Fruit fly (Drosophila melanogaster): ENCODE data around the gene CG3402.

Gene CG3402

dm6 chr3L:640324-640974, 12.2 kb downstream of the CG3402 start (continued):
- no peak for TF ChIP-seq aop (GFP tag; IDR thresholded peaks at IDR 0.05)
- TF ChIP-seq Hand (GFP tag; optimal IDR thresholded peaks at IDR 0.05), result peak; percentile 8
- no peak for TF ChIP-seq ato (GFP tag; IDR thresholded peaks at IDR 0.05; ENCODE audit: partially characterized antibody)
- TF ChIP-seq CG17385 (GFP tag; optimal IDR thresholded peaks at IDR 0.05), result peak; percentile 77
- TF ChIP-seq Fer2 (tag; optimal IDR thresholded peaks at IDR 0.05), result no peak
- peak; percentile 47 for TF ChIP-seq CG11696 (GFP tag; IDR thresholded peaks at IDR 0.05)
- TF ChIP-seq ap (GFP tag; IDR thresholded peaks at IDR 0.05), result peak; percentile 72
- TF ChIP-seq Drgx (GFP tag; IDR thresholded peaks at IDR 0.05), result peak; percentile 75
- peak; percentile 85 for TF ChIP-seq Camta (GFP tag; optimal IDR thresholded peaks at IDR 0.05)
- TF ChIP-seq Oli (tag; optimal IDR thresholded peaks at IDR 0.05), result peak; percentile 85
- peak in 1 of 2 experiments; percentile 37 for TF ChIP-seq Eip74EF (GFP tag; optimal IDR thresholded peaks at IDR 0.05)
- peak; percentile 51; the same call in 1 of the 2 replicates for TF ChIP-seq CG11247 (GFP tag; IDR thresholded peaks at IDR 0.05)
- peak; percentile 86 for TF ChIP-seq CG13424 (tag; optimal IDR thresholded peaks at IDR 0.05)
- peak; percentile 71 for TF ChIP-seq slbo (GFP tag; IDR thresholded peaks at IDR 0.05)
- TF ChIP-seq sqz (GFP tag; optimal IDR thresholded peaks at IDR 0.05), result peak; percentile 61
- TF ChIP-seq dati (GFP tag; IDR thresholded peaks at IDR 0.05), result no peak
- peak; percentile 56; the same call in 1 of the 2 replicates for TF ChIP-seq ssp (GFP tag; IDR thresholded peaks at IDR 0.05)
- peak; percentile 74 for TF ChIP-seq chm (GFP tag; IDR thresholded peaks at IDR 0.05)
- peak; percentile 74 for TF ChIP-seq CG32767 (GFP tag; IDR thresholded peaks at IDR 0.05)
- TF ChIP-seq eyg (GFP tag; optimal IDR thresholded peaks at IDR 0.05), result peak; percentile 68
- peak; percentile 63 for TF ChIP-seq Dek (tag; optimal IDR thresholded peaks at IDR 0.05)
- TF ChIP-seq CG10543 (GFP tag; optimal IDR thresholded peaks at IDR 0.05), result peak; percentile 54
- TF ChIP-seq Abd-B (GFP tag; optimal IDR thresholded peaks at IDR 0.05), result peak; percentile 66
- peak; percentile 79 for TF ChIP-seq Hmr (GFP tag; optimal IDR thresholded peaks at IDR 0.05)
- TF ChIP-seq D19A (tag; optimal IDR thresholded peaks at IDR 0.05), result peak; percentile 84
- peak; percentile 45 for TF ChIP-seq Bteb2 (GFP tag; optimal IDR thresholded peaks at IDR 0.05)
- peak; percentile 73; the same call in 1 of the 2 replicates for TF ChIP-seq CG32532 (GFP tag; IDR thresholded peaks at IDR 0.05)
- peak; percentile 85 for TF ChIP-seq ara (GFP tag; IDR thresholded peaks at IDR 0.05)
- peak; percentile 88 for TF ChIP-seq CG16863 (GFP tag; optimal IDR thresholded peaks at IDR 0.05)
- TF ChIP-seq CG4404 (GFP tag; IDR thresholded peaks at IDR 0.05), result peak; percentile 82
- TF ChIP-seq CG1024 (GFP tag; IDR thresholded peaks at IDR 0.05), result peak; percentile 72
- peak; percentile 67 for TF ChIP-seq sima (GFP tag; optimal IDR thresholded peaks at IDR 0.05)
- peak; percentile 71 for TF ChIP-seq CG6765 (GFP tag; optimal IDR thresholded peaks at IDR 0.05)
- peak; percentile 65 for TF ChIP-seq CG13123 (GFP tag; optimal IDR thresholded peaks at IDR 0.05)
- TF ChIP-seq Elba2 (GFP tag; optimal IDR thresholded peaks at IDR 0.05), result peak; percentile 49
- peak; percentile 45 for TF ChIP-seq CG6654 (GFP tag; optimal IDR thresholded peaks at IDR 0.05)
- peak; percentile 87 for TF ChIP-seq Atf3 (GFP tag; optimal IDR thresholded peaks at IDR 0.05)
- peak; percentile 75 for TF ChIP-seq lbe (GFP tag; optimal IDR thresholded peaks at IDR 0.05)
- no peak for TF ChIP-seq nerfin-2 (GFP tag; IDR thresholded peaks at IDR 0.05; ENCODE audit: partially characterized antibody)
- no peak for TF ChIP-seq Sin3A (optimal IDR thresholded peaks at IDR 0.05)
- peak; percentile 87 for TF ChIP-seq Mad (GFP tag; optimal IDR thresholded peaks at IDR 0.05)
- peak; percentile 80 for TF ChIP-seq ci (GFP tag; IDR thresholded peaks at IDR 0.05)
- peak; percentile 16 for TF ChIP-seq Nf-YC (tag; optimal IDR thresholded peaks at IDR 0.05)
- peak; percentile 86 for TF ChIP-seq nom (GFP tag; optimal IDR thresholded peaks at IDR 0.05)
- TF ChIP-seq zf30C (GFP tag; optimal IDR thresholded peaks at IDR 0.05), result peak; percentile 99
- no peak for TF ChIP-seq HLHmδ (GFP tag; optimal IDR thresholded peaks at IDR 0.05)
- TF ChIP-seq grn (GFP tag; optimal IDR thresholded peaks at IDR 0.05), result peak; percentile 16
- peak; percentile 88 for TF ChIP-seq tap (tag; optimal IDR thresholded peaks at IDR 0.05)
- peak; percentile 39 for TF ChIP-seq CG6854 (GFP tag; optimal IDR thresholded peaks at IDR 0.05)
- peak; percentile 4 for TF ChIP-seq Nf-YA (GFP tag; IDR thresholded peaks at IDR 0.05)

All from whole organism, embryonic.